Worm (Caenorhabditis elegans): ENCODE data around the gene dot-1.4.

dot-1.4 gene

DNA sequence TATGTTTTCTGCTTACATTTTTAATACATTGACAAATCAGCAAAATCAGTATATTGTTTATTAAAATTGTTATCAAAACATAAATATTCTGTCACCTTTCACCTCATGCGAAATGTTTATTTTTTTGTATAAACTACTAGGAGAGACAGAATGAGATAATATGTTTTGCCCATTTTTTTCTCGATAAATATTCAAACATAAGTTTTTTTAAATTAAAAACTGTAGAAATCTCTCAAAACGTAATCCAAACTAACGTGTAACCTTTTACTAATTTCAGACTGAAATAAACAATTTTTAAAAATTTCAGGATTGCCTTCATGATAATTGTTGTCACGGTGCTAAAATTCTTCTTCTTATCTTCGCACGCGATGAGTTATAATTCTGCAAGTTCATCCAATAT, 25.8 kb upstream of the dot-1.4 start, which contains the start of gene T08D10.5:
Gene T08D10.5, plus strand, starts transcription at position 301 of the 400 bp plus-strand sequence.
- TF ChIP-seq him-1 (tag; optimal IDR thresholded peaks at IDR 0.05) (no peak), W03F9.2 (tag; optimal IDR thresholded peaks at IDR 0.05) (no peak), dao-5 (tag; optimal IDR thresholded peaks at IDR 0.05) (no peak)

DNA sequence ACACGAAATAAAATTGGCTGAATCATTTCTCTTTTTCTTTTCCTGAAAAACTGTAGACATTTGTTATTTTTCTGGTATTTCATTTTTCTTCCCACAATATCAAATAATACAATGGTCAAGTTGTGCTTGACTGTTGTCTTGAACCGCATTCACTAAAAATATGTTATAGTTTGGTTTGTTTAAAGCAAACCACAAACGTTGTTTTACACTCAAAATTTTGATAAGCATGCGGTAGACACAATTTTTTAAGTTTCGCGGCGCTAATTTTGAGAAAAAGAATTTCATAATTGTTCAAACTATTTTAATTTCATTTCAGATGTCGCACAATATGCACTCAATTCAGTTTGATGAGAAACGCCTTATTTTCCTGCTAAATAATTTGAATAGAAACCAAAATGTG, 23.7 kb upstream of the dot-1.4 start, which contains the start of gene T08D10.3:
Gene T08D10.3, plus strand, starts transcription at position 301 of the 400 bp plus-strand sequence.
- no peak for TF ChIP-seq dao-5 (tag; optimal IDR thresholded peaks at IDR 0.05)

DNA sequence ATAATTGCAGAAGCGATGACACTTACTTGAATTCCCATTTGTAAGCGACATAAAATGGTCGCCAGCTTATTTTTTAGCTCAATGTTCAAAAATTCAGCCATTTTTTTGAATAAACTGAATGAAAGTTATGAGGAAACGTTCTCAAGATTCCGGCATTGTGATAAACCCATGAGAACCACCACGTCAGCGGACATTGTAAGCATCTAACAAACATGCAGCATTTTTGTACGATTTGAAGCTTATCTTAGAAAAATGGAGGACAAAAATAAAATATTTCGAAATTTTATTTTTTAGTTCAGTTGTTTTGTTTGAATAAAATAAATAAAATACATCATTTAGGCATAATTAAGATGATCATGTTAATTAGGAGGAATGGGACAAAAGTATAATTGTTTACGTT, 21.8 kb upstream of the dot-1.4 start, which contains the start of gene T08D10.4:
Gene T08D10.4, minus strand, starts transcription at position 101 of the 400 bp plus-strand sequence.
- TF ChIP-seq W03F9.2 (tag; optimal IDR thresholded peaks at IDR 0.05) (no peak), dao-5 (tag; optimal IDR thresholded peaks at IDR 0.05) (no peak), him-1 (tag; optimal IDR thresholded peaks at IDR 0.05) (no peak)

DNA sequence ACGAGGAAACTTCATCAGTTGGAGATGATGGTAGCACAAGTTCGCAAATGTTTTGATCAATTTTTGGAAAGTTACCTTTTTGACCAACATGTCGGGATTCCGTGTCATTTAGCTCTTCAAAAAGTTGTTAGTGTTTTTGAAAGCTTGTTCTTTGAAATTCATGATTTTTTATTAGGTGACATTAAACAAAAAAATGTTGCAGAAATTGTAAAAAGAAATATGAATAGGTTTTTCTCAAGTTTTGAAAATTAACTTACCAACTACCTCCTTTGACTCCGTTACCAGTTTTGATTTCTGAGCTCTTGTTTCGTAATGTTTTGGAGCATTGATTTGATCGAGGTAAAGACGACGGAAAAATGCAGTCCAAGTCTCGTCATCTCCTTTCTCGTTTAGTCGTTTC, 20.7 kb upstream of the dot-1.4 start:
- TF ChIP-seq him-1 (tag; optimal IDR thresholded peaks at IDR 0.05) = no peak
- no peak for TF ChIP-seq dao-5 (tag; optimal IDR thresholded peaks at IDR 0.05)
- TF ChIP-seq W03F9.2 (tag; optimal IDR thresholded peaks at IDR 0.05) = no peak

DNA sequence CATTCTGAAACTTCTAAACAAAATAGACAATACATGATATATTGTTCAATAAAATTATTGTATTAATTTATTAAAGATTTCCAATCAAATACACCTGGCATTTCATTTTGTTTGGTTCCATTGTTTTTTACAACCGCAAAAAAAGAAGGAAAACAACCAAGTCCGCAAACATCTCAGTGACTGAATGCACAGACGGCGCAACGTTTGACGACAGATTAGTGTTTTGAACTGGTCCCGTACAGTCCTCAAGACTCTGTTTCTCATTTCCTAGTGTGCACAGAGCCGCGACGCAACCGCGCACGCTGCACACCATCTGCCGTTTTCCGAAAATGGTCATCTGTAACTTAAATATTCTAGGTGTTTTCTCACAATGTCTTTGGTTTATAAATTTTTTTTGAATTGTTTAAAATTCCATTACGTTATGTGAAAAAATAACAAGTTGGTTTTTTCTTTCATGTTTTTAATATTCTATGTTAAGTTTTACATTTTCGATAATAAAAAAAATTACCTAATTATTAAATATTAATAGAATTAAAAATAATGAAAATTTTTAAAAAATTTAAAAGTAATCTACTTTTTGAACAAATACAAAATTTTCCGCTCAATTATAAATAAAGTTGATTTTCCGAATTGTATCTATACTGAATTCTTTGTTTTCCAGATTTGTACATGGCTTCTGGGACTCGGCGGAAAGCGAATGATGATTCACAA, 16.9 kb upstream of the dot-1.4 start, which contains the start of gene lsd-1:
Gene lsd-1, plus strand, starts transcription at position 661 of the 711 bp plus-strand sequence.
- TF ChIP-seq dao-5 (tag; optimal IDR thresholded peaks at IDR 0.05) (no peak), W03F9.2 (tag; optimal IDR thresholded peaks at IDR 0.05) (no peak)

DNA sequence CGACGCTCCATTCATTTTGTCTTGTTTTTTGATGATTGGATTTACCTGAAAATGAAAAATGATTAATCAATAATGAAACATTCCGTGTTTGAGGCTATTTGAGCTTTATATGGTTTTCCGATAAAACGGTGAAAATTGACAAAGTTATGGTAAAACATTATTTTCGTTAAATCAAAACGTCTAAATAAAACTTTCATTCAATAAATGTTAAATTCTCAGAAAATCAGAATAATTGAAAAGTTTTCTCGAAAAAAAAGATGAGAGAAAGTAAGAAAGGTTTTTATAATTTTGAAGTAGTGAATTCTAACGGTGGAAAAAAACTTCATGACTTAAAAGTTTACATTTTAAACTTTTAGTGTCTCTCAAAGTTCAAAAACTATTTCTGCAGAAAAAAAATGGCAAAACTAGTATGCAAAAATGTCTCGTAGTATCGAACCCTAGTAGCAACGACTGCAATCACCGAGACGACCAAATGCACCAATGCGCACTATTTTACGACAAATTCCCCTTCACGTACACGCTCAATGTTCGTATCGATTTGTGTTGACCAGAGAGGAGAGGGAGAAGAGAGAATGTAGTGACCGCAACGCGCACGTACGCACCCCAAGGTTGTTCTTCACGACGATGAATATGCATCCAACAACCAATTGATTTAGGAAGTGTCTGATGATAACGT, 15.5 kb upstream of the dot-1.4 start, which contains the start of gene nfya-1:
Gene nfya-1, minus strand, starts transcription at position 51 of the 676 bp plus-strand sequence.
- TF ChIP-seq dao-5 (tag; optimal IDR thresholded peaks at IDR 0.05) = no peak
- TF ChIP-seq W03F9.2 (tag; optimal IDR thresholded peaks at IDR 0.05) = no peak
- no peak for TF ChIP-seq him-1 (tag; optimal IDR thresholded peaks at IDR 0.05)

DNA sequence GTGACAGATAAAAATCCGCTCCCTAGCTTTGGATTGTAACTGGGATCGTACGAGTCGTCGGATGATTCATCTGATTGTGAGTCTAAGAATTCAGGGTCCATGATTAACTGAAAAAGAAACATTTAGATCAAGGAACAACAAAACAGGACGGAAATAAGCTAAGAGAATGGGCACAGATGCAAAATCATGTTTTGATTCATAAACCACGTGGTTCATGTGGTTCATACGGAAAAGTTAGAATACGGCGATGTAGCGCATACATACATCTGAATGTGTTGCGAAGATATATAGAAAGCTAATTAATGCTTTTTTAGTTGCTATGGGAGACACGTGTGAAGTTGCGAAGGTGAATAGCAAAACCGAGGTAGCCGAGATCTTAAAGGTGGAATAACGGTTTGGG, 10.5 kb upstream of the dot-1.4 start, which contains the start of gene F55G7.3:
Gene F55G7.3, minus strand, starts transcription at position 101 of the 400 bp plus-strand sequence.
- TF ChIP-seq him-1 (tag; optimal IDR thresholded peaks at IDR 0.05) (no peak), W03F9.2 (tag; optimal IDR thresholded peaks at IDR 0.05) (no peak), dao-5 (tag; optimal IDR thresholded peaks at IDR 0.05) (no peak)

DNA sequence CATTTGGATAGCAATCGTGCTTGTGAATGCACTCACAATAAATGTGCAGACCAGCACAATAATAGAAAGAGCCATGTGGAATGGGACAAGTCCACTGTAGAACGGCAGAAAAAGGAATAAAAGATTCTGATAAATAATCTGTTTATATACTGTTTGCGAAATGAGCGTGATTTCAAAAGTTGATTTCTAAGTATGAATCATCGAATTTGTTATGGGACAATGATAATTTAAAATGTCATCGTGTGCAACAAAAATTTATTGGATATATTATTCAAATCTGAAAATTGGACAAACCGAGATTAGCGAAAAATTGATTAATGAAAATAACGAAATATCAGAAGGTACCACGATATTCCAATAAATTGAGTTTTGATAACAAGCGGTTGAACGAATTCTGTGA, 7.4 kb upstream of the dot-1.4 start, which contains the start of gene F55G7.5:
Gene F55G7.5, minus strand, starts transcription at position 101 of the 400 bp plus-strand sequence.
- TF ChIP-seq W03F9.2 (tag; optimal IDR thresholded peaks at IDR 0.05) = no peak
- TF ChIP-seq him-1 (tag; optimal IDR thresholded peaks at IDR 0.05) = no peak

DNA sequence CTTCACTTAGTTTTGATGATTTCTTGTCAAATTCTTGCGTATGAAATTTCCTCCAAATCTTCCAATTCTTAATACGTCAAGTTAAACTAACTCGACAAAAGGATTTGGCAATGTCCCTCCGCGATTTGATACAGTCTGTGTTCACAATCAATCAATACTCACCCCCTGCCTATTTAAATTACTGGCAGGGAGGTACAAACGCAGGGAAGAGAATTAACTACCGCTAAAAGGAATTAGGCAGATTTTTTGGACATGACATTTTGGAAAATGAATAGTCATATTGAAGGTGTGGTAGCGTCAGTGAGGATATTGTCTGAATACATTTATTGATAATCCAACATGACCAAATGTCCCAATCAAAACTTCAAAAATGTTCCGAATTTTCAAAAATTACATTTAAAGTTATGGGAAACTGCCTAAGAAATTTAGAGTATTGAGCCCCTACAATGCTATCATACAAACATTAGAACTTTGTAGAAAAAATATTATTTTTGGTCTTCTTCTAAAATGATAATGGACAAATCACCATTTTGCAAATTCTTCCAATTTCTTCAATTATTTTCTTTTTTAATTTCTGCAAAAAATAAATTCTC, 6.0 kb upstream of the dot-1.4 start:
- TF ChIP-seq him-1 (tag; optimal IDR thresholded peaks at IDR 0.05) (peak; percentile 99), dao-5 (tag; optimal IDR thresholded peaks at IDR 0.05) (peak; percentile 93), W03F9.2 (tag; optimal IDR thresholded peaks at IDR 0.05) (peak; percentile 97)

DNA sequence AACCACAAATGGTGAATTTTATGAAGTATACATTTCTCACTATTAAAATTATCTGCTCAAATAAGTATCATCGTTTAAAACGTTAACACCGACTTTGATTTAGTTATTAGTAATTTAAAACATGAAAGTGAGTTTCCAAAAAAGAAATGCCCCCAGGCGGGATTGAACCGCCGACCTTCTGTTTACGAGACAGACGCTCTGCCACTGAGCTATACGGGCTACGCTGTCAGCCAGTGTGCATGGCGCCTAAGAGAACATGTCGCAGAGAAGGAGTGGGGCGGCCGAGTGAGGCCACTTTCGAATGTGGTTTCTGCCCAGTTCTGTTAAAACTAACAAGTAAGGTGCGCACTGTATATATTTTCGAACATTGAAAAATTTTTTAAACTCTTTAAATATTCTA, 3.5 kb upstream of the dot-1.4 start:
- TF ChIP-seq dao-5 (tag; optimal IDR thresholded peaks at IDR 0.05) (no peak), him-1 (tag; optimal IDR thresholded peaks at IDR 0.05) (peak; percentile 37), W03F9.2 (tag; optimal IDR thresholded peaks at IDR 0.05) (peak; percentile 9)

DNA sequence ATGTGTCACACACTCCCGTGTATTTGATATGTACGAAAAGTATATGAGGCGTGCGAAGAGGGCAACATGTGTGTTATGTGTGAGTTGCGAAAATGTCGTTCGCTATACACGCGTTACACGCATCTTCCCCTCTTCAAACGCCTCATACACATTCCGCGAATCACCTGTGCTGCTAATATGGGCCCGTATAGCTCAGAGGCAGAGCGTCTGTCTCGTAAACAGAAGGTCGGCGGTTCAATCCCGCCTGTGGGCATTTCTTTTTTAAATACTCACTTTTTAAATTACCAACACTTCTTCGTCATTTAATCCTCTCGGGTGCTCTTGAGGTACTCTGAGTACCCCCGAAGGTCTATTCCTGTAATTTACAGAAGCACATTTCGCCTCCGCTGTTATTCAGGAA, 2.1 kb upstream of the dot-1.4 start:
- TF ChIP-seq W03F9.2 (tag; optimal IDR thresholded peaks at IDR 0.05) (no peak), dao-5 (tag; optimal IDR thresholded peaks at IDR 0.05) (no peak), him-1 (tag; optimal IDR thresholded peaks at IDR 0.05) (no peak)

DNA sequence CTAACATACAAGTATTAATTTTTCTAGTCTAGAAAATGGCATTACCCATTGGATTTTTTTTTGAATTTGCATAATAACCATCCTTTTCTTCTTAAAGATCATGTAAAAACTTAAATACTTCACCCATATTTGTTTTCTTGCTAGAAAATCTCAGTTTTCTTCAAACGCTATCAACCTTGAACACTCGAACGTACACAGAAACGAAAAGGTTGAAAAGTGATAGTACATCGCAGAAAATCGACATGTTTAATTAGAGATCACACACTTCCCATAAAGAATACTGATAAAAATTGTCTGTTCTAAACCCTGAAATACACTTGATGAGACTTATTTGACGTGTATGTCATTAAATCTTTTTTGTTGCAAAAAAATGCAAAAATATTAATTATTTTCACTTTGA, 3.9 kb downstream of the dot-1.4 start, which contains the start of gene F55G7.4:
Gene F55G7.4, plus strand, starts transcription at position 301 of the 400 bp plus-strand sequence.
- TF ChIP-seq W03F9.2 (tag; optimal IDR thresholded peaks at IDR 0.05) (no peak), dao-5 (tag; optimal IDR thresholded peaks at IDR 0.05) (no peak), him-1 (tag; optimal IDR thresholded peaks at IDR 0.05) (no peak)

DNA sequence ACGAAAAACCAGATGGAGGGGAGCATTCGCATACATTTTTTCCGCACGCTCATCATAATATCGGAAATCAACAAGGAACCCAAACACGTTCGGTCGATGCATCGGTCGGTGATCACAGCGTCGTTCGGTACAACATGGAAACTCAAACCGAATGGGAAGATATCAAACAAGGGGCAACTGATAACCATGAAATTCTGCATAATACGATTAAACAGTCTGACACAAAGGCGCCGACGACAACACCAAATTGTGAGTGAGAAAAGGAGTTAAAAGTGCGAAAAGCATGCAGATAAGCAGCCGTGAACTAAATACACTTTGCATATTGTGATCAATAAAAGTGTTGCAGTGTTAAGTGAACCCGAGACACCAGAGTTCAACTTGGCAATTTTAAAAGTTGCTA, 6.2 kb downstream of the dot-1.4 start:
- TF ChIP-seq W03F9.2 (tag; optimal IDR thresholded peaks at IDR 0.05) = no peak
- no peak for TF ChIP-seq dao-5 (tag; optimal IDR thresholded peaks at IDR 0.05)
- no peak for TF ChIP-seq him-1 (tag; optimal IDR thresholded peaks at IDR 0.05)

DNA sequence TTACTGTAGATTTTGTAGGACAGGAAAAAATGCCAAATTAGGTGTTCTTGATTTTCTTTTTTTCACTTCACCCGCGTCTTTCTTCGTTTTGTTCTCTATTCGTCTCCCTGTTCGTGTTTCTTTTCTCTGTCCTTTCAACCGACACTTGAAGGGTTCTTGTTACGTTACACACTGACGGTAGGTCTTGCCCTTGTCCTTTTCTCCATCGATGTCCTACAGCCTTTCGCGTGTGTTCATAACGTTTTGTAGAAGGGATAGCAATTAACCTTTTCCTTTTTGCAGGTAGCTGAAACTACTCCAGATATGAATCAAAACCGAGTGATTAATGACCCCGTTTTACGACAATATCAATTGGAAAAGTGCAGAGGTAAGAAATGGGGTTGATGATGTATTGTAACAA, 7.3 kb downstream of the dot-1.4 start, which contains the start of gene F55G7.1:
Gene F55G7.1, plus strand, starts transcription at position 276 of the 400 bp plus-strand sequence.
- TF ChIP-seq him-1 (tag; optimal IDR thresholded peaks at IDR 0.05) (no peak), W03F9.2 (tag; optimal IDR thresholded peaks at IDR 0.05) (peak; percentile 32), dao-5 (tag; optimal IDR thresholded peaks at IDR 0.05) (no peak)
